Worm (Caenorhabditis elegans) whole organism, young adult: ENCODE results near the gene C04E6.7.

Source experiments
- D2030.7 ChIP-seq: fragments of 200-800 bp; sonication (Bioruptor generic); IDR thresholded peaks from 2 replicates; pipeline ENCODE4 v1.3.6; 2022; ENCODE audit warnings: missing genetic modification reagents, missing genetic modification characterization, missing compliant biosample characterization
- F22D6.2 ChIP-seq: sonication (generic microtip); optimal IDR thresholded peaks from 2 replicates; lab custom pipeline; 2016; ENCODE audit warnings: mild to moderate bottlenecking, missing genetic modification characterization, missing compliant biosample characterization
- F33H1.4 ChIP-seq: fragments of 200-800 bp; sonication (Bioruptor generic); IDR thresholded peaks from 2 replicates; pipeline ENCODE4 v1.3.6; 2022; ENCODE audit warnings: missing genetic modification reagents, missing genetic modification characterization, missing compliant biosample characterization
- F49E8.2 ChIP-seq: sonication (generic microtip); optimal IDR thresholded peaks from 3 replicates; lab custom pipeline; 2017; ENCODE audit warnings: missing genetic modification characterization, mild to moderate bottlenecking, missing compliant biosample characterization, antibody characterized with exemption, moderate library complexity; ENCODE audit not compliant: insufficient read depth
- F52B5.7 ChIP-seq: sonication (generic microtip); optimal IDR thresholded peaks from 2 replicates; lab custom pipeline; 2016; ENCODE audit warnings: mild to moderate bottlenecking, missing genetic modification characterization, missing compliant biosample characterization
- K12H6.12 ChIP-seq: fragments of 200-800 bp; sonication (Bioruptor generic); optimal IDR thresholded peaks from 2 replicates; lab custom pipeline; 2018; ENCODE audit warnings: mild to moderate bottlenecking, missing genetic modification characterization, missing compliant biosample characterization
- T07F8.4 ChIP-seq: sonication (generic microtip); optimal IDR thresholded peaks from 2 replicates; lab custom pipeline; 2016; ENCODE audit warnings: mild to moderate bottlenecking, missing genetic modification characterization, moderate library complexity, missing compliant biosample characterization
- Y79H2A.3 ChIP-seq: fragments of 200-800 bp; sonication (Bioruptor generic); conservative IDR thresholded peaks from 2 replicates; pipeline ENCODE4 v1.3.6; 2022; ENCODE audit warnings: missing genetic modification reagents, missing genetic modification characterization, missing compliant biosample characterization
- akir-1 ChIP-seq: fragments of 200-800 bp; sonication (Bioruptor generic); optimal IDR thresholded peaks from 2 replicates; lab custom pipeline; 2018; ENCODE audit warnings: mild to moderate bottlenecking, missing genetic modification characterization, moderate library complexity, missing compliant biosample characterization
- ama-1 ChIP-seq, 3 experiments: fragments of 150-350 bp in 1 of 3; sonication (generic microtip) in 2 of 3; optimal IDR thresholded peaks; 2 replicates each; lab custom pipeline; 2014 to 2018; ENCODE audit warnings: missing biosample characterization in 2 of 3, missing genetic modification characterization in 2 of 3, missing genetic modification reagents in 2 of 3
- aptf-3 ChIP-seq: fragments of 200-800 bp; sonication (Bioruptor generic); IDR thresholded peaks from 2 replicates; pipeline ENCODE4 v1.3.6; 2022; ENCODE audit warnings: missing genetic modification characterization, missing compliant biosample characterization
- atf-7 ChIP-seq: sonication (generic microtip); optimal IDR thresholded peaks from 2 replicates; lab custom pipeline; 2017; ENCODE audit warnings: mild to moderate bottlenecking, missing genetic modification characterization, missing compliant biosample characterization
- cebp-2 ChIP-seq: fragments of 200-800 bp; sonication (Bioruptor generic); IDR thresholded peaks from 2 replicates; pipeline ENCODE4 v1.3.6; 2022; ENCODE audit warnings: missing genetic modification characterization, missing compliant biosample characterization
- ceh-27 ChIP-seq: fragments of 200-800 bp; sonication (Bioruptor generic); optimal IDR thresholded peaks from 2 replicates; lab custom pipeline; 2018; ENCODE audit warnings: mild to moderate bottlenecking, missing genetic modification characterization, moderate library complexity, missing compliant biosample characterization
- chd-7 ChIP-seq: sonication (generic microtip); optimal IDR thresholded peaks from 2 replicates; lab custom pipeline; 2016; ENCODE audit warnings: mild to moderate bottlenecking, missing genetic modification characterization, moderate library complexity, missing compliant biosample characterization
- die-1 ChIP-seq: sonication (generic microtip); optimal IDR thresholded peaks from 2 replicates; lab custom pipeline; 2016; ENCODE audit warnings: missing genotype, mild to moderate bottlenecking, missing genetic modification characterization, missing compliant biosample characterization
- dpff-1 ChIP-seq: sonication (generic microtip); optimal IDR thresholded peaks from 2 replicates; lab custom pipeline; 2017; ENCODE audit warnings: mild to moderate bottlenecking, missing genetic modification characterization, missing compliant biosample characterization
- egrh-3 ChIP-seq: fragments of 200-800 bp; sonication (Bioruptor generic); IDR thresholded peaks from 2 replicates; pipeline ENCODE4 v1.3.6; 2022; ENCODE audit warnings: missing genetic modification reagents, missing genetic modification characterization, missing compliant biosample characterization
- fkh-3 ChIP-seq: sonication (generic microtip); optimal IDR thresholded peaks from 2 replicates; lab custom pipeline; 2016; ENCODE audit warnings: mild to moderate bottlenecking, missing genetic modification characterization, missing compliant biosample characterization
- him-1 ChIP-seq: sonication (generic microtip); optimal IDR thresholded peaks from 2 replicates; lab custom pipeline; 2016; ENCODE audit warnings: missing genotype, missing genetic modification reagents, missing genetic modification characterization, missing compliant biosample characterization
- lag-1 ChIP-seq: fragments of 200-800 bp; sonication (Bioruptor generic); IDR thresholded peaks from 2 replicates; pipeline ENCODE4 v1.3.6; 2022; ENCODE audit warnings: missing genetic modification reagents, missing genetic modification characterization, missing compliant biosample characterization
- madf-3 ChIP-seq: fragments of 200-800 bp; sonication (Bioruptor generic); IDR thresholded peaks from 2 replicates; pipeline ENCODE4 v1.3.6; 2022; ENCODE audit warnings: missing genetic modification reagents, missing genetic modification characterization, missing compliant biosample characterization
- mel-28 ChIP-seq: sonication (generic microtip); optimal IDR thresholded peaks from 2 replicates; lab custom pipeline; 2016; ENCODE audit warnings: borderline replicate concordance, mild to moderate bottlenecking, missing genetic modification characterization, missing compliant biosample characterization
- mes-4 ChIP-seq: sonication (generic microtip); optimal IDR thresholded peaks from 2 replicates; lab custom pipeline; 2016; ENCODE audit warnings: missing genotype, missing genetic modification characterization, missing compliant biosample characterization
- nfya-2 ChIP-seq: fragments of 200-800 bp; sonication (Bioruptor generic); IDR thresholded peaks from 2 replicates; pipeline ENCODE4 v1.3.6; 2022; ENCODE audit warnings: missing genetic modification reagents, missing genetic modification characterization, missing compliant biosample characterization
- nhr-179 ChIP-seq: sonication (generic microtip); optimal IDR thresholded peaks from 2 replicates; lab custom pipeline; 2016; ENCODE audit warnings: mild to moderate bottlenecking, missing genetic modification characterization, missing compliant biosample characterization
- rpc-1 ChIP-seq, 2 experiments: fragments of 150-350 bp in 1 of 2; sonication (generic microtip) in 1 of 2; optimal IDR thresholded peaks; 2 replicates each; lab custom pipeline; 2014 to 2018; ENCODE audit warnings: missing biosample characterization in 1 of 2, missing genetic modification characterization in 1 of 2, missing genetic modification reagents in 1 of 2, missing genotype in 1 of 2
- sdz-38 ChIP-seq: sonication (generic microtip); optimal IDR thresholded peaks from 2 replicates; lab custom pipeline; 2016; ENCODE audit warnings: missing genotype, missing genetic modification characterization, missing compliant biosample characterization
- sea-2 ChIP-seq: fragments of 200-800 bp; sonication (Bioruptor generic); IDR thresholded peaks from 2 replicates; pipeline ENCODE4 v1.3.6; 2022; ENCODE audit warnings: missing genetic modification characterization, missing compliant biosample characterization
- snpc-1.3 ChIP-seq: sonication (generic microtip); optimal IDR thresholded peaks from 2 replicates; lab custom pipeline; 2017; ENCODE audit warnings: missing genetic modification characterization, mild to moderate bottlenecking, missing compliant biosample characterization, antibody characterized with exemption, moderate library complexity, missing genotype, missing genetic modification reagents; ENCODE audit not compliant: insufficient read depth
- tlf-1 ChIP-seq: fragments of 200-800 bp; sonication (Bioruptor generic); optimal IDR thresholded peaks from 2 replicates; lab custom pipeline; 2018; ENCODE audit warnings: mild to moderate bottlenecking, missing genetic modification characterization, missing compliant biosample characterization
- unc-62 ChIP-seq: fragments of 150-350 bp; optimal IDR thresholded peaks from 2 replicates; lab custom pipeline; 2014; ENCODE audit warnings: missing biosample characterization, missing genetic modification reagents, missing genetic modification characterization
- xnd-1 ChIP-seq: sonication (generic microtip); optimal IDR thresholded peaks from 2 replicates; lab custom pipeline; 2016; ENCODE audit warnings: missing genotype, missing genetic modification reagents, missing genetic modification characterization, missing compliant biosample characterization
- zfh-2 ChIP-seq: fragments of 200-800 bp; sonication (Bioruptor generic); conservative IDR thresholded peaks from 2 replicates; pipeline ENCODE4 v1.3.6; 2022; ENCODE audit warnings: missing genetic modification reagents, missing genetic modification characterization, missing compliant biosample characterization
- ztf-28 ChIP-seq: fragments of 200-800 bp; sonication (Bioruptor generic); IDR thresholded peaks from 2 replicates; pipeline ENCODE4 v1.3.6; 2022; ENCODE audit warnings: missing genetic modification reagents, missing genetic modification characterization, missing compliant biosample characterization
- ztf-6 ChIP-seq: fragments of 200-800 bp; sonication (Bioruptor generic); IDR thresholded peaks from 2 replicates; pipeline ENCODE4 v1.3.6; 2022; ENCODE audit warnings: missing genetic modification reagents, missing genetic modification characterization, missing compliant biosample characterization

C04E6.7 gene

DNA sequence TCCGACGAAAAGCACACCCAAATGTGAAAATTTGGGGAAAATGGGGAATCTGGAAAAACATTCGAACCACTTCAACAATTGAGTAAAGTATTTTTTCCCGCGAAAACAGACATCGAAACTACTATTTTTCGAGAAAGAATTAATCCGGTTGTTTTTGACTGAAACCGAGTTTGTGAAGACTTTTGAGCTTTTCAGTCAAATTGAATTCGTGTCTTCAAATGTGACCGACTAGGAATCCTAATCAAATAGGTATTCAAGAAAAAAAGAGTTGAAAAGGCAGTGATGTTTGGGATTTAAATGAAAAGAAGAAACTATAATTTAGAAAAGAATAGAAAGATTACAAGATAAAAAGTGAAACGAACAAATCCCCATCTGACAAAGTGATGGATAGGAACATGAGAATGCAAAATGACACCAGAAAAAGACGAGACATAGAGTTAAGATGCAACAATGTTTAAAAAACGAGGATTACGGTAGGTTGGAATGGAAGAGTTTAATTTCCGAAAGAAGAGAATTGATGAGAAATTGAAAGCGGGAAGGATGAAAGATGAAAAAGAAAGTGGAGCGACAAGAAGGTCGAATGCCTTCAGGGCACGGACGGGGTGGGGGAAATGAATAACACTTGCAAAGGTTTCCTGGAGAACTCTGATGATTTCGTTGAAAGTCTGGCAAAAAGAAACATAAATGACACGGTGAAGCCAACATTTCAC, 30.5 kb upstream of the C04E6.7 start, which contains the start of gene F26F12.8:
TSS of gene F26F12.8 (minus strand) at position 51 of the 710 bp plus-strand sequence.
- TF ChIP-seq akir-1: no peak
- no peak for TF ChIP-seq ama-1 (optimal IDR thresholded peaks at IDR 0.05; lab: Kevin White, UChicago)
- TF ChIP-seq ama-1 (GFP tag; optimal IDR thresholded peaks at IDR 0.05; lab: Kevin White, UChicago): no peak
- TF ChIP-seq ceh-27 (GFP tag; lab: Kevin White, UChicago): no peak
- TF ChIP-seq F49E8.2: no peak
- TF ChIP-seq ztf-6 (GFP tag; lab: Robert Waterston, UW): no peak
- TF ChIP-seq F22D6.2 (tag; lab: Kevin White, UChicago): no peak
- no peak for TF ChIP-seq rpc-1 (optimal IDR thresholded peaks at IDR 0.05; lab: Kevin White, UChicago)
- TF ChIP-seq rpc-1 (tag; optimal IDR thresholded peaks at IDR 0.05; lab: Kevin White, UChicago): no peak
- no peak for TF ChIP-seq him-1 (tag; lab: Kevin White, UChicago)
- TF ChIP-seq cebp-2: no peak
- no peak for TF ChIP-seq snpc-1.3
- no peak for TF ChIP-seq chd-7
- no peak for TF ChIP-seq dpff-1 (tag; lab: Kevin White, UChicago)
- no peak for TF ChIP-seq nhr-179 (tag; lab: Kevin White, UChicago)

DNA sequence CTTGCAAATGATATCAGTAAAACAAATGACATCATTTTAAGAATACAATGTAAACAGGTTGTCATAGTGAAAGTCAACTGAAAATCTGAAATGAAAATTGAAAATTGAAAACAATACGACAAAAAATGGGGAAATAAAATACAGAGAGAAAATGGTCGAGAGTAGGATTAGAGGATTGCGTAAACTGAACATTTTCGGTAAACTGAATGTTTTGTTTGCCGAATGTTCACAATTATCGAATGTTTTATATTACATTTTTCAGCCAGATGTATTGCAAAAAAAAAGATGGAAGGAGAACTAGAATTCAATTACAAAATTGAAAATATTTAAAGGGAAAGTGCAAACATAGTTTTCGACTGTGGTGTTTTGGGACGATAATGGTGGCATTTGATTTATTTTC, 28.0 kb upstream of the C04E6.7 start, which contains the start of gene F26F12.5:
TSS of gene F26F12.5 (minus strand) at position 101 of the 400 bp plus-strand sequence.
- TF ChIP-seq nfya-2 (no peak), sea-2 (GFP tag; lab: Robert Waterston, UW) (no peak), F22D6.2 (tag; lab: Kevin White, UChicago) (no peak), die-1 (tag; lab: Kevin White, UChicago) (no peak)

DNA sequence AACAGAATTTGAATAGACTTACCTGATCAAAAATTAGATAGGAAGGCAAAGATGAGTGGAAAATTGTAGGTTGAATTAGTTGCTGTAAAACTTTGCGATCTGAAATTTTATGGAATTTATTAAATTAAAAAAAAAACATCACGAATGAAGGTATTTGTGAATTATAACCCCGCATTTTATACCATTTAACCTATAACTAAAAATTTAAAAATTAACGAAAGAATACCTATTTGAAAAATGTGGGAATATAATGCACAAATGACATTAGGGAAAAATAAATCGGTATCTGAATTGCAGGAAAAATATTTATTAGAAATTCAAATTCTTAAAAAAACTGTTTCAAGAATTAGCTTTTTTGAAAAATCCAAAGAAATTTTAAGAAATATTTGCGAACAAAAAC, 23.9 kb upstream of the C04E6.7 start, which contains the start of gene F26F12.4:
TSS of gene F26F12.4 (minus strand) at position 101 of the 400 bp plus-strand sequence.
- TF ChIP-seq Y79H2A.3 (GFP tag; lab: Robert Waterston, UW) (no peak), unc-62 (GFP tag; lab: Kevin White, UChicago) (no peak), F33H1.4 (GFP tag; lab: Robert Waterston, UW) (no peak), zfh-2 (GFP tag; lab: Robert Waterston, UW) (no peak), ztf-28 (GFP tag; lab: Robert Waterston, UW) (no peak), lag-1 (no peak), ztf-6 (GFP tag; lab: Robert Waterston, UW) (no peak), fkh-3 (tag; lab: Kevin White, UChicago) (no peak), tlf-1 (no peak)

DNA sequence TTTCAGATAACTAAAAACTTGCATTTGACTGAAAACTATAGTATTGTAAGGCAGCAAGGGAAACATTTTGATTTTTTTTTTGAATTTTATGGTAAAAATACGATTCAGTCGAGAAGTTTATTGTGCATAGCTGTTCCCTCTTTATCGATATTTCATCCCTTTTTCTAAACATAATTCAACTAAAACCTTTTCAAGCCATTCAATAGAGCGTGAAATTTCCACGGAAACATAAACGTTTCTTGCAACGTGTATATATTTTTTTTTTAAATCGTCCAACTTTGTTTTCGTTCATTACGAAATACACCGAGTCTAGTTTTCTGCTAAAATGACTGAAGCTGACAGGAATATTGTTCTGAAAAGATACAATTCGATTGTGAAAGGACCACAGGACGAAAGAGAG, 21.4 kb upstream of the C04E6.7 start, which contains the start of gene C02G6.2:
TSS of gene C02G6.2 (plus strand) at position 301 of the 400 bp plus-strand sequence.
- TF ChIP-seq aptf-3 (GFP tag; lab: Robert Waterston, UW) (no peak), ama-1 (optimal IDR thresholded peaks at IDR 0.05; lab: Kevin White, UChicago) (no peak), ama-1 (GFP tag; optimal IDR thresholded peaks at IDR 0.05; lab: Kevin White, UChicago) (no peak), xnd-1 (tag; lab: Kevin White, UChicago) (no peak), atf-7 (tag; lab: Kevin White, UChicago) (no peak), K12H6.12 (no peak), sdz-38 (tag; lab: Kevin White, UChicago) (no peak), mes-4 (tag; lab: Kevin White, UChicago) (no peak), madf-3 (GFP tag; lab: Robert Waterston, UW) (no peak), D2030.7 (GFP tag; lab: Robert Waterston, UW) (no peak), mel-28 (no peak), F52B5.7 (tag; lab: Kevin White, UChicago) (no peak), egrh-3 (GFP tag; lab: Robert Waterston, UW) (no peak), T07F8.4 (no peak)
- TF ChIP-seq, all 124 proteins: peak for 0
